Worm (Caenorhabditis elegans) whole organism, mixed stage, embryonic: Measurements from ENCODE around the gene rab-30.

Experiments
- elt-1 ChIP-seq: sonication (generic microtip); optimal IDR thresholded peaks from 2 replicates; lab custom pipeline; 2017; ENCODE audit warnings: missing genetic modification characterization, mild to moderate bottlenecking, missing compliant biosample characterization, antibody characterized with exemption, moderate library complexity, borderline replicate concordance; ENCODE audit not compliant: insufficient read depth
- elt-3 ChIP-seq: fragments of 150-350 bp; optimal IDR thresholded peaks from 2 replicates; lab custom pipeline; 2014; ENCODE audit warnings: missing biosample characterization, missing genetic modification characterization
- nhr-2 ChIP-seq: fragments of 150-350 bp; optimal IDR thresholded peaks from 2 replicates; lab custom pipeline; 2014; ENCODE audit warnings: missing biosample characterization, missing genetic modification characterization
- nhr-237 ChIP-seq: fragments of 150-350 bp; optimal IDR thresholded peaks from 2 replicates; lab custom pipeline; 2014; ENCODE audit warnings: missing biosample characterization, missing genetic modification characterization
- nhr-76 ChIP-seq: sonication (generic microtip); optimal IDR thresholded peaks from 2 replicates; lab custom pipeline; 2017; ENCODE audit warnings: missing biosample characterization, missing genetic modification characterization
- sptf-1 ChIP-seq: sonication (generic microtip); optimal IDR thresholded peaks from 2 replicates; lab custom pipeline; 2017; ENCODE audit warnings: mild to moderate bottlenecking, missing genetic modification characterization, moderate library complexity, missing compliant biosample characterization
- unc-62 ChIP-seq: fragments of 150-350 bp; optimal IDR thresholded peaks from 2 replicates; lab custom pipeline; 2014; ENCODE audit warnings: missing biosample characterization, missing genetic modification reagents, missing genetic modification characterization

DNA sequence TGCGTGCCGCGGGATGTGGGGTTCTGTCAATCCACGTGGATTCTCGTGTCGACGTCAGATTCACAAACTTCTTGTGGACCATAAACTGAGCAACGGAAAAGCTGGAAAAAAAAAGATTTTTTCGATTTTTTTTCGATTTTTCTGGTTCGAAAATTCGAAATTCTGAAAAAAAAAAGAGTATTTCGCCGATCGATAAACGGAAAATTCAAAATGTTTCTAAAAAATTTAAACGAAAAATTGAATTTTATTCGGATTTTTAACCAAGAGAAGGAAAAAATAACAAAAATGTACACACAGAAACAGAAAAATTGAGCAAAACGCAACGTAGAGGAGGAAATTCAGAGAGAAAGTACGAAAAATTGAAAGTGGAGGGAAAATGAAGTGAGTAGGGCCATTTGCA lies 36.0 kb downstream of the rab-30 start, which contains the start of gene Y39A1A.3:
- TF ChIP-seq unc-62 (GFP tag; lab: Kevin White, UChicago), result no peak
- TF ChIP-seq elt-1 (tag; lab: Kevin White, UChicago), result no peak
- no peak for TF ChIP-seq nhr-76 (tag; lab: Kevin White, UChicago)
- TF ChIP-seq sptf-1 (tag; lab: Kevin White, UChicago), result no peak
- TF ChIP-seq nhr-237 (tag; lab: Kevin White, UChicago), result no peak
- no peak for TF ChIP-seq elt-3 (tag; lab: Kevin White, UChicago)
- no peak for TF ChIP-seq nhr-2 (tag; lab: Kevin White, UChicago)
